Worm (Caenorhabditis elegans): ENCODE data around the gene F53B2.8.
A peak's percentile ranks its signal among the peaks of the same experiment; 100 is the strongest.

- TF ChIP-seq blmp-1 (tag; optimal IDR thresholded peaks at IDR 0.05) (no peak), M03D4.4 (tag; optimal IDR thresholded peaks at IDR 0.05) (no peak), lin-32 (GFP tag; optimal IDR thresholded peaks at IDR 0.05) (no peak), lin-13 (tag; optimal IDR thresholded peaks at IDR 0.05) (no peak), nhr-76 (tag; optimal IDR thresholded peaks at IDR 0.05) (no peak), ceh-43 (GFP tag; optimal IDR thresholded peaks at IDR 0.05) (peak; percentile 64), ces-1 (GFP tag; optimal IDR thresholded peaks at IDR 0.05) (no peak), unc-39 (tag; optimal IDR thresholded peaks at IDR 0.05) (no peak), mab-5 (tag; optimal IDR thresholded peaks at IDR 0.05) (no peak), drap-1 (GFP tag; optimal IDR thresholded peaks at IDR 0.05) (no peak), nhr-28 (tag; optimal IDR thresholded peaks at IDR 0.05) (no peak), nhr-237 (tag; optimal IDR thresholded peaks at IDR 0.05) (no peak), ceh-83 (GFP tag; optimal IDR thresholded peaks at IDR 0.05) (no peak), ceh-39 (tag; optimal IDR thresholded peaks at IDR 0.05) (no peak)
These were observed 9.2 kb upstream of the F53B2.8 start for ce11 chrIV:12536358-12536757.

Data from whole organism, mixed stage, embryonic.